Worm (Caenorhabditis elegans) whole organism, L2 larva: ENCODE measurements around the gene str-182.

Experiments
- ceh-82 ChIP-seq: fragments of 150-350 bp; optimal IDR thresholded peaks from 2 replicates; lab custom pipeline; 2014; ENCODE audit warnings: missing biosample characterization, missing genetic modification characterization
- fos-1 ChIP-seq: fragments of 150-350 bp; optimal IDR thresholded peaks from 2 replicates; lab custom pipeline; 2014; ENCODE audit warnings: missing biosample characterization, missing genetic modification characterization
- lsy-2 ChIP-seq, 2 experiments: fragments of 150-350 bp in 1 of 2; sonication (generic microtip) in 1 of 2; optimal IDR thresholded peaks; 2 replicates each; lab custom pipeline; 2014 to 2017; ENCODE audit warnings: missing biosample characterization in 2 of 2, missing genetic modification characterization in 2 of 2
- ztf-11 ChIP-seq: sonication (generic microtip); optimal IDR thresholded peaks from 2 replicates; lab custom pipeline; 2017; ENCODE audit warnings: missing biosample characterization, missing genetic modification characterization

- TF ChIP-seq ceh-82 (tag; lab: Kevin White, UChicago) (no peak), lsy-2 (tag; optimal IDR thresholded peaks at IDR 0.05; lab: Kevin White, UChicago) (no peak), fos-1 (tag; lab: Kevin White, UChicago) (no peak), ztf-11 (tag; lab: Kevin White, UChicago) (no peak)
Measured at ce11 chrV:10237171-10237570, 3.9 kb upstream of the str-182 start.
